Fruit fly (Drosophila melanogaster) Kc167 (cell line): ENCODE data around the gene Ccn.

Source experiments
- Myc ChIP-seq: fragments of >200 bp; optimal IDR thresholded peaks from 2 replicates; lab custom pipeline; 2017; ENCODE audit warnings: missing external identifiers
- insv ChIP-seq: fragments of >200 bp; optimal IDR thresholded peaks from 3 replicates; lab custom pipeline; 2018; ENCODE audit warnings: missing external identifiers
- psq ChIP-seq: fragments of >200 bp; optimal IDR thresholded peaks from 2 replicates; lab custom pipeline; 2017; ENCODE audit warnings: missing external identifiers
- ttk ChIP-seq: sonication (Bioruptor generic); optimal IDR thresholded peaks from 2 replicates; lab custom pipeline; 2017; ENCODE audit warnings: missing external identifiers

dm6 chr3L:17746760-17747159, 56.9 kb downstream of the Ccn start, which contains the start of gene CG6034:
- no peak for TF ChIP-seq Myc
- no peak for TF ChIP-seq ttk
- TF ChIP-seq insv (lab: Kevin White, UChicago) = no peak
- no peak for TF ChIP-seq psq (lab: Kevin White, UChicago)
